Fruit fly (Drosophila melanogaster) whole organism, prepupa: Measurements from ENCODE around the gene CG7730.

Experiments used
- CG10631 ChIP-seq: fragments of 200-800 bp; sonication (Bioruptor generic); optimal IDR thresholded peaks from 2 replicates; lab custom pipeline; 2016; ENCODE audit warnings: missing biosample characterization, missing genetic modification characterization
- CG10669 ChIP-seq: fragments of 200-800 bp; sonication (Bioruptor generic); optimal IDR thresholded peaks from 3 replicates; lab custom pipeline; 2018; ENCODE audit warnings: missing biosample characterization, mild to moderate bottlenecking, missing genetic modification characterization, moderate library complexity
- CG34406 ChIP-seq: fragments of 200-800 bp; sonication (Bioruptor generic); optimal IDR thresholded peaks from 3 replicates; lab custom pipeline; 2016; ENCODE audit warnings: missing biosample characterization, missing genetic modification characterization
- CG4318 ChIP-seq: fragments of 200-800 bp; sonication (Bioruptor generic); optimal IDR thresholded peaks from 3 replicates; lab custom pipeline; 2017; ENCODE audit warnings: missing biosample characterization, mild to moderate bottlenecking, missing genetic modification characterization
- CG6276 ChIP-seq: fragments of 200-800 bp; sonication (Bioruptor generic); optimal IDR thresholded peaks from 2 replicates; lab custom pipeline; 2017; ENCODE audit warnings: missing biosample characterization, mild to moderate bottlenecking, missing genetic modification characterization
- CG8632 ChIP-seq: fragments of 200-800 bp; sonication (Bioruptor generic); optimal IDR thresholded peaks from 3 replicates; lab custom pipeline; 2016; ENCODE audit warnings: missing biosample characterization, missing genetic modification characterization
- Hr4 ChIP-seq: fragments of 200-800 bp; sonication (Bioruptor generic); optimal IDR thresholded peaks from 3 replicates; lab custom pipeline; 2016; ENCODE audit warnings: missing biosample characterization, missing genetic modification characterization
- OdsH ChIP-seq: fragments of 200-800 bp; sonication (Bioruptor generic); optimal IDR thresholded peaks from 3 replicates; lab custom pipeline; 2016; ENCODE audit warnings: missing biosample characterization, missing genetic modification characterization
- Smox ChIP-seq: fragments of 200-800 bp; sonication (Bioruptor generic); optimal IDR thresholded peaks from 3 replicates; lab custom pipeline; 2016; ENCODE audit warnings: missing biosample characterization, missing genetic modification characterization
- dsx ChIP-seq: fragments of 200-800 bp; optimal IDR thresholded peaks from 3 replicates; lab custom pipeline; 2019; ENCODE audit warnings: missing biosample characterization, mild to moderate bottlenecking, missing genetic modification characterization, moderate library complexity; ENCODE audit not compliant: poor library complexity, severe bottlenecking
- eg ChIP-seq: fragments of 200-800 bp; sonication (Bioruptor generic); IDR thresholded peaks from 3 replicates; pipeline ENCODE4 v1.3.6; 2022; ENCODE audit warnings: missing biosample characterization, missing genetic modification characterization
- lz ChIP-seq: fragments of 200-800 bp; sonication (Bioruptor generic); optimal IDR thresholded peaks from 3 replicates; lab custom pipeline; 2016; ENCODE audit warnings: missing biosample characterization, missing genetic modification characterization
- spab ChIP-seq: fragments of 200-800 bp; sonication (Bioruptor generic); optimal IDR thresholded peaks from 2 replicates; lab custom pipeline; 2017; ENCODE audit warnings: missing biosample characterization, mild to moderate bottlenecking, missing genetic modification characterization, missing genetic modification reagents
- svp ChIP-seq: fragments of 200-800 bp; sonication (Bioruptor generic); peaks from one replicate; lab custom pipeline; 2016; ENCODE audit warnings: missing biosample characterization, missing genetic modification characterization

dm6 chr3L:17042297-17042921 lies 15.1 kb downstream of the CG7730 start, which contains the start of the genes scaf6 and Papst2:
- TF ChIP-seq CG34406 (GFP tag; lab: Kevin White, UChicago), result no peak
- no peak for TF ChIP-seq OdsH (GFP tag; lab: Kevin White, UChicago)
- TF ChIP-seq CG8632 (GFP tag; lab: Kevin White, UChicago), result no peak
- no peak for TF ChIP-seq lz
- no peak for TF ChIP-seq CG10631 (GFP tag; lab: Kevin White, UChicago)
- no peak for TF ChIP-seq Hr4 (GFP tag; lab: Kevin White, UChicago)
- no peak for TF ChIP-seq CG4318 (GFP tag; lab: Kevin White, UChicago)
- no peak for TF ChIP-seq spab (GFP tag; lab: Kevin White, UChicago)
- TF ChIP-seq CG10669 (GFP tag; lab: Kevin White, UChicago), result no peak
- no peak for TF ChIP-seq Smox (GFP tag; lab: Kevin White, UChicago)
- no peak for TF ChIP-seq eg (GFP tag; lab: Robert Waterston, UW)
- no peak for TF ChIP-seq svp (GFP tag; lab: Kevin White, UChicago)
- no peak for TF ChIP-seq dsx (GFP tag; lab: Kevin White, UChicago)
- no peak for TF ChIP-seq CG6276
